3 worm cellular contexts compared by ENCODE assay signal in the genomic region with DNA sequence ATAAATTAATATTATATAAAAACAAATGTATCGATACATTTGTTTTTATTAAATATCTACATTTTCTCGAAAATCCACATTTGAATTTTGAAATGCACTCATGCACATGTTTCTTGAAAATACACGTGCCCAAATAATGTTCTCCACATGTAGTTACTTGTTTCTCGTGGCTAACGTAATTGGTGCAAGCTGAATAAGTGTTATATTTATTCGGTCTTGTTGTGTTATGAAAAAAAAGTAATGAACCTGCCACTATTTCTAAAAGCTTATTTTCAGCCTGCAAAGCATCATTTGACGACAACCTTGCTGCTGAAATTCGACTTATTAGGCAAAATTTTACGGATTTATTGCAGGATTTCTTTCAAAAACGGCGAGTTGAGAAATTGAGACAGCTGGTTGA.
TF ChIP-seq lines count a peak whose summit lies in the region.

No protein-coding gene starts in this region.

TF ChIP-seq in whole organism, L2 larva, 48 proteins besides CTCF, POLR2A, EP300 and RAD21 (continued from another document):
- TF ChIP-seq nhr-6 (tag; optimal IDR thresholded peaks at IDR 0.05; lab: Kevin White, UChicago) (peak; percentile 87), dmd-4 (tag; optimal IDR thresholded peaks at IDR 0.05; lab: Kevin White, UChicago) (peak; percentile 19), zag-1 (tag; optimal IDR thresholded peaks at IDR 0.05; lab: Kevin White, UChicago) (peak; percentile 11), lsy-2 (tag; optimal IDR thresholded peaks at IDR 0.05; lab: Kevin White, UChicago) (peak; percentile 57 to 81), lin-13 (GFP tag; optimal IDR thresholded peaks at IDR 0.05; lab: Kevin White, UChicago) (peak; percentile 55), ztf-11 (tag; optimal IDR thresholded peaks at IDR 0.05; lab: Kevin White, UChicago) (no peak), C34F6.9 (tag; optimal IDR thresholded peaks at IDR 0.05; lab: Kevin White, UChicago) (peak; percentile 95), nhr-23 (tag; optimal IDR thresholded peaks at IDR 0.05; lab: Kevin White, UChicago) (no peak), unc-55 (GFP tag; optimal IDR thresholded peaks at IDR 0.05; lab: Kevin White, UChicago) (peak; percentile 94), sma-3 (GFP tag; optimal IDR thresholded peaks at IDR 0.05; lab: Kevin White, UChicago) (peak; percentile 53), blmp-1 (tag; optimal IDR thresholded peaks at IDR 0.05; lab: Kevin White, UChicago; ENCODE audit: insufficient read depth) (peak; percentile 48), snpc-4 (tag; optimal IDR thresholded peaks at IDR 0.05; lab: Kevin White, UChicago) (peak; percentile 64), mdl-1 (tag; optimal IDR thresholded peaks at IDR 0.05; lab: Kevin White, UChicago) (peak; percentile 49 to 62), fos-1 (tag; optimal IDR thresholded peaks at IDR 0.05; lab: Kevin White, UChicago) (peak; percentile 58)

TF ChIP-seq in whole organism, L4 larva, 104 proteins besides CTCF, POLR2A, EP300 and RAD21 (continued from another document):
- TF ChIP-seq daf-12 (tag; optimal IDR thresholded peaks at IDR 0.05; lab: Kevin White, UChicago) (no peak), T26A8.4 (GFP tag; IDR thresholded peaks at IDR 0.05; lab: Robert Waterston, UW) (peak; percentile 68), mes-2 (tag; optimal IDR thresholded peaks at IDR 0.05; lab: Kevin White, UChicago; ENCODE audit: poor library complexity, severe bottlenecking) (peak; percentile 83), lsy-2 (tag; optimal IDR thresholded peaks at IDR 0.05; lab: Kevin White, UChicago) (peak; percentile 37 to 85), unc-39 (tag; optimal IDR thresholded peaks at IDR 0.05; lab: Kevin White, UChicago) (no peak), zip-2 (tag; optimal IDR thresholded peaks at IDR 0.05; lab: Kevin White, UChicago) (peak; percentile 61), Y75B8A.6 (GFP tag; IDR thresholded peaks at IDR 0.05; lab: Robert Waterston, UW) (no peak), cey-2 (tag; optimal IDR thresholded peaks at IDR 0.05; lab: Kevin White, UChicago; ENCODE audit: borderline replicate concordance, insufficient read depth) (no peak), lin-29 (GFP tag; IDR thresholded peaks at IDR 0.05; lab: Robert Waterston, UW) (0 out of 2 replicates have a peak, but pooled peaks have one; percentile 17), arid-1 (GFP tag; conservative IDR thresholded peaks at IDR 0.05; lab: Robert Waterston, UW) (no peak), daf-16 (GFP tag; optimal IDR thresholded peaks at IDR 0.05; lab: Kevin White, UChicago) (peak in 1 of 2 experiments; percentile 77), daf-16 (tag; optimal IDR thresholded peaks at IDR 0.05; lab: Kevin White, UChicago) (peak; percentile 67), lin-38 (GFP tag; IDR thresholded peaks at IDR 0.05; lab: Robert Waterston, UW) (peak; percentile 49), jun-1 (tag; optimal IDR thresholded peaks at IDR 0.05; lab: Kevin White, UChicago) (peak; percentile 52), rbr-2 (tag; optimal IDR thresholded peaks at IDR 0.05; lab: Kevin White, UChicago) (peak; percentile 77), nhr-6 (tag; optimal IDR thresholded peaks at IDR 0.05; lab: Kevin White, UChicago) (peak; percentile 85), tra-1 (GFP tag; IDR thresholded peaks at IDR 0.05; lab: Robert Waterston, UW) (0 out of 2 replicates have a peak, but pooled peaks have one; percentile 12), T20F7.1 (GFP tag; optimal IDR thresholded peaks at IDR 0.05; lab: Kevin White, UChicago) (peak; percentile 77), fkh-10 (GFP tag; optimal IDR thresholded peaks at IDR 0.05; lab: Kevin White, UChicago) (peak; percentile 57), nhr-11 (tag; optimal IDR thresholded peaks at IDR 0.05; lab: Kevin White, UChicago) (peak; percentile 59), mdl-1 (tag; optimal IDR thresholded peaks at IDR 0.05; lab: Kevin White, UChicago) (peak; percentile 71 to 84), dpl-1 (GFP tag; optimal IDR thresholded peaks at IDR 0.05; lab: Kevin White, UChicago) (peak; percentile 61), lin-1 (GFP tag; IDR thresholded peaks at IDR 0.05; lab: Robert Waterston, UW) (no peak), madf-5 (GFP tag; IDR thresholded peaks at IDR 0.05; lab: Robert Waterston, UW) (no peak), fos-1 (tag; optimal IDR thresholded peaks at IDR 0.05; lab: Kevin White, UChicago) (no peak), F37D6.2 (tag; optimal IDR thresholded peaks at IDR 0.05; lab: Kevin White, UChicago) (peak; percentile 84), egl-43 (GFP tag; IDR thresholded peaks at IDR 0.05; lab: Robert Waterston, UW) (no peak), pqm-1 (tag; optimal IDR thresholded peaks at IDR 0.05; lab: Kevin White, UChicago) (peak; percentile 8), nhr-76 (tag; optimal IDR thresholded peaks at IDR 0.05; lab: Kevin White, UChicago) (no peak), saeg-2 (GFP tag; IDR thresholded peaks at IDR 0.05; lab: Robert Waterston, UW) (no peak), lin-15B (tag; optimal IDR thresholded peaks at IDR 0.05; lab: Kevin White, UChicago) (no peak), nhr-28 (tag; optimal IDR thresholded peaks at IDR 0.05; lab: Kevin White, UChicago) (peak; percentile 21), skn-1 (tag; optimal IDR thresholded peaks at IDR 0.05; lab: Kevin White, UChicago) (no peak), nhr-237 (tag; optimal IDR thresholded peaks at IDR 0.05; lab: Kevin White, UChicago) (no peak), mep-1 (tag; optimal IDR thresholded peaks at IDR 0.05; lab: Kevin White, UChicago) (peak; percentile 89), dmd-6 (GFP tag; IDR thresholded peaks at IDR 0.05; lab: Robert Waterston, UW) (peak; percentile 69), ceh-20 (GFP tag; IDR thresholded peaks at IDR 0.05; lab: Robert Waterston, UW) (peak; percentile 40; the same call in 1 of the 2 replicates), pha-4 (GFP tag; IDR thresholded peaks at IDR 0.05; lab: Robert Waterston, UW) (peak; percentile 25; the same call in 1 of the 2 replicates), pha-4 (tag; optimal IDR thresholded peaks at IDR 0.05; lab: Kevin White, UChicago) (peak; percentile 84), F26F4.8 (GFP tag; conservative IDR thresholded peaks at IDR 0.05; lab: Robert Waterston, UW) (no peak), sdz-12 (GFP tag; optimal IDR thresholded peaks at IDR 0.05; lab: Kevin White, UChicago) (no peak), Y5F2A.4 (GFP tag; optimal IDR thresholded peaks at IDR 0.05; lab: Kevin White, UChicago) (no peak), spr-3 (GFP tag; optimal IDR thresholded peaks at IDR 0.05; lab: Kevin White, UChicago) (no peak), tag-97 (GFP tag; IDR thresholded peaks at IDR 0.05; lab: Robert Waterston, UW) (no peak), ceh-32 (tag; optimal IDR thresholded peaks at IDR 0.05; lab: Kevin White, UChicago; ENCODE audit: poor library complexity) (no peak), hlh-30 (tag; optimal IDR thresholded peaks at IDR 0.05; lab: Kevin White, UChicago; ENCODE audit: insufficient read depth) (peak; percentile 80), nhr-42 (GFP tag; IDR thresholded peaks at IDR 0.05; lab: Robert Waterston, UW) (peak; percentile 83), nhr-77 (tag; optimal IDR thresholded peaks at IDR 0.05; lab: Kevin White, UChicago) (peak; percentile 79), ztf-7 (tag; optimal IDR thresholded peaks at IDR 0.05; lab: Kevin White, UChicago) (peak; percentile 88), dmd-8 (GFP tag; IDR thresholded peaks at IDR 0.05; lab: Robert Waterston, UW) (no peak), php-3 (GFP tag; IDR thresholded peaks at IDR 0.05; lab: Robert Waterston, UW) (no peak), snpc-1.2 (GFP tag; IDR thresholded peaks at IDR 0.05; lab: Robert Waterston, UW) (no peak), unc-62 (GFP tag; optimal IDR thresholded peaks at IDR 0.05 in 1 of 2; lab: Kevin White, UChicago) (peak in 1 of 2 experiments; percentile 86), unc-62 (tag; optimal IDR thresholded peaks at IDR 0.05; lab: Kevin White, UChicago) (no peak), snpc-4 (tag; optimal IDR thresholded peaks at IDR 0.05; lab: Kevin White, UChicago) (no peak), F10B5.3 (tag; optimal IDR thresholded peaks at IDR 0.05; lab: Kevin White, UChicago) (peak; percentile 87)

TF ChIP-seq in whole organism, late embryonic, 69 proteins besides CTCF, POLR2A, EP300 and RAD21 (continued from another document):
- TF ChIP-seq npax-4 (tag; optimal IDR thresholded peaks at IDR 0.05; lab: Kevin White, UChicago) (no peak), odd-2 (tag; optimal IDR thresholded peaks at IDR 0.05; lab: Kevin White, UChicago) (no peak), sox-4 (tag; optimal IDR thresholded peaks at IDR 0.05; lab: Kevin White, UChicago) (no peak), ceh-19 (GFP tag; optimal IDR thresholded peaks at IDR 0.05; lab: Kevin White, UChicago) (no peak), ceh-24 (tag; optimal IDR thresholded peaks at IDR 0.05; lab: Kevin White, UChicago) (no peak), ceh-22 (tag; optimal IDR thresholded peaks at IDR 0.05; lab: Kevin White, UChicago) (no peak)
